Worm (Caenorhabditis elegans) whole organism, early embryonic: ENCODE data around the gene F22E5.12.

Source experiments
- aly-1 ChIP-seq: sonication (generic microtip); optimal IDR thresholded peaks from 2 replicates; lab custom pipeline; 2016; ENCODE audit warnings: missing genetic modification characterization, missing compliant biosample characterization
- flt-1 ChIP-seq: fragments of 200-800 bp; sonication (Bioruptor generic); IDR thresholded peaks from 2 replicates; pipeline ENCODE4 v1.3.6; 2022; ENCODE audit warnings: missing genetic modification characterization, missing compliant biosample characterization
- hmbx-1 ChIP-seq: sonication (generic microtip); optimal IDR thresholded peaks from 2 replicates; lab custom pipeline; 2016; ENCODE audit warnings: mild to moderate bottlenecking, missing genetic modification characterization, missing compliant biosample characterization
- scrt-1 ChIP-seq: fragments of 200-800 bp; sonication (Bioruptor generic); IDR thresholded peaks from 2 replicates; pipeline ENCODE4 v1.3.6; 2022; ENCODE audit warnings: missing genetic modification characterization, missing compliant biosample characterization
- sea-1 ChIP-seq: fragments of 200-800 bp; sonication (Bioruptor generic); conservative IDR thresholded peaks from 2 replicates; pipeline ENCODE4 v1.3.6; 2022; ENCODE audit warnings: missing genetic modification characterization, missing compliant biosample characterization

DNA sequence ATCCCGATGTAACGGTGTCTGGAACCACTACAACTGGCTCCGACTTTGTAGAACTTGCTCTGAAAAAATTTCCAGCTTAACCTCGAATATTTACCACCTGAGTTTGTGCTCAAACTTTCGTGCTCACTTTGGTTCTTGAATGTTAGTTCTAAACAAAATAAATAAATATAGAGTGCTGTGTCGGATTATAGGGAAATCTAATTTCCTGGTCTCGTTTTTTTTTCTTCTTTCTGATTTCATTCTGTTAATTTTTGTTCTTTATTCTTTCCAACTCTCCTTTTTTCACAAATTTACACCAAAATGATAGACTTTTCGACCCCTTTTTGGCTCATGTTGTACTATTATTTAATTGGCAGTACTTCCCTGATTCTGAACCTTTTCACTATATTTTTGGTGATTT, 17.4 kb downstream of the F22E5.12 start, which contains the start of gene sri-37:
- TF ChIP-seq hmbx-1 (tag; lab: Kevin White, UChicago) (no peak), flt-1 (GFP tag; lab: Robert Waterston, UW) (no peak), scrt-1 (GFP tag; lab: Robert Waterston, UW) (no peak), sea-1 (GFP tag; lab: Robert Waterston, UW) (no peak), aly-1 (tag; lab: Kevin White, UChicago) (no peak)
